Fruit fly (Drosophila melanogaster): Measurements from ENCODE around the gene glec.

The glec gene

DNA sequence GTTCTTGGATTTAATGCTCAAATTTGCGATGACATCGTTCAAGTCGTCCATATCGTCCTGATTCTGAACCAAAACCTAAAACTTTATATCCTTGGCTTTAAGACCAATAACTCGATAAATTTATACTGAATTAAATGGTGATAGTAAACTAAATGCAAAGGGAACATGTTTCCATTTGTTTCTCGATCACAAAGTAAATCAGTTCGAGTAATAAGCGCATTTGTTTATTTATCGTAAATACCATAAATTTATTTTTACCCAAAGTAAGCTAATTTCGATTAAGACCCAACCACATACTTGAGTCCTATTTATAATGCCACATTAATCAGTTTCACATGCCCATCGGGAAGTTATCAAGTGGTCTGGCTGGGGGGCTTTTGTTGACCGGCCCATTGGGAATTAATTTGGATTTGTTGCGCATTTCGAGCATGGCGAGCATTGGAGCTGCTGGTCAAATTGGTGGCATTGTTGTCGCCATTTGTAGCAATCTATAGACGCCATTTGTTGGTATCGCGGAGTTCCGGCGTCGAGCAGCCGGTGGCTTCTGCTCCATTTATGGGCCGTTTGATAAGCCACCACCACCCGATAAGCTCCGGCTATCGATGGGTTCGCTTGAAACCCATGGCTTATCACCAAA, 13.5 kb upstream of the glec start, which contains the start of gene CG31174:
Gene CG31174, minus strand, starts transcription at position 51 of the 637 bp plus-strand sequence.
- TF ChIP-seq usp (GFP tag; optimal IDR thresholded peaks at IDR 0.05), result no peak
- TF ChIP-seq EcR (GFP tag; optimal IDR thresholded peaks at IDR 0.05), result no peak
- TF ChIP-seq Dll (optimal IDR thresholded peaks at IDR 0.05), result no peak
- no peak for TF ChIP-seq pan (optimal IDR thresholded peaks at IDR 0.05)
- no peak for TF ChIP-seq CG8478 (optimal IDR thresholded peaks at IDR 0.05)
- TF ChIP-seq psq (optimal IDR thresholded peaks at IDR 0.05), result no peak

DNA sequence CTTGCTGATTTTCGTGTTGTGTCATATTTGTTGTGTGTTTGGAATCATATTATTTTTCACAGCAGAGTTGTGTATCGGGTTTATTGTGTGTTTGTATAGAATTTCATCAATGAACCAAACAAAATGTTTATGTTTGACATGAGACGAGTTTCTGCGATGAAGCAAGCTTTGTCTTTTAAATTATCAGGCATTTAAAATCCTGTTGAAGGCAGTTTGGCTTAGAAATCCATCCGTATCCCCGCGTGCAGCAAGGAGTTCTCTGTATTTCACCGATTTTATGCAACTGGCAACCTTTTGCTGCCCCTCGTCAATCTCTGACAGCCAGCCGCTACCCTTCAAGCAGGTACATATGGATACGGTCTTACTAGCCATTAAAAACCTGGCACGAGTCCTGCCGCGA, 11.8 kb upstream of the glec start, which contains the start of the genes CG6569 and Cby:
Gene CG6569, minus strand, starts transcription at position 101 of the 400 bp plus-strand sequence.
Gene Cby, plus strand, starts transcription at position 185 of the 400 bp plus-strand sequence.
- TF ChIP-seq psq (optimal IDR thresholded peaks at IDR 0.05) (no peak), usp (GFP tag; optimal IDR thresholded peaks at IDR 0.05) (no peak), Dll (optimal IDR thresholded peaks at IDR 0.05) (no peak), EcR (GFP tag; optimal IDR thresholded peaks at IDR 0.05) (no peak), CG8478 (optimal IDR thresholded peaks at IDR 0.05) (no peak), pan (optimal IDR thresholded peaks at IDR 0.05) (no peak)

DNA sequence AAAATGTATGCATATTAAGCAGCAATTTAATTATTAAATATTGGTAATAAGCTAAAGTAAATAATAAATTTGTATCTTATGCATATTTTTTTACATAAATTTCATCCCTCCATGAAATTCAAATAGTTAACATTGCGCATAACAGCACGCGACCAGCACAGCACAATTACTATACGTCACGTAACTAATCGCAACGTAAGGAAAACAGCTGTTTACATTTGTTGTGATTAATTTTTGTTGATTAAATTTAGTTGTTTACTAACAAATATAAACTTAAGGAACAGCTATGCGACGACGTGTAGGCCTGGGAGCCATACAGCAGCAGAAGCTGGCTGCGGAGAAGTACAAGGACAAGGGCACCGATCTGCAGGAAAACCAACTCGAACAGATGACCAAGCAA, 8.9 kb upstream of the glec start, which contains the start of gene lsn:
Gene lsn, plus strand, starts transcription at position 177 of the 400 bp plus-strand sequence.
- TF ChIP-seq CG8478 (optimal IDR thresholded peaks at IDR 0.05) (no peak), usp (GFP tag; optimal IDR thresholded peaks at IDR 0.05) (no peak), Dll (optimal IDR thresholded peaks at IDR 0.05) (no peak), psq (optimal IDR thresholded peaks at IDR 0.05) (no peak), EcR (GFP tag; optimal IDR thresholded peaks at IDR 0.05) (no peak), pan (optimal IDR thresholded peaks at IDR 0.05) (no peak)

DNA sequence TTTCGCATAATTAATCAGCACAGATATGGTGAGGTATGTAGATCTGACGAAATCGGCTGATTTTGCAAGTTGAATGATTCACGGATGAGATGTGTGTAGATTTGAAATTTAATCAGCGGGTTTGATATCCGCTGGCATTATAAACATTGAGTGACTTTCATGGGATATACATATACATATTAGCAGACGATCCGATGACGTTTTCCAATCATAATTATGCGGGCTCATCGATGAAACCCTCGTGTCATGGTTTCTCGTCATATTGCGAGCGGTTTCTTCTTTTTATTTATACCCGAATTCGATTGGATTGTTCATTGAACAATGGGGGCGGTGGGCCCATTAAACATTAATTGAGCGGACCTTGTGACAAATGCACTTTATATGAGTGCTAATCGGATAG, 8.4 kb upstream of the glec start:
- no peak for TF ChIP-seq EcR (GFP tag; optimal IDR thresholded peaks at IDR 0.05)
- no peak for TF ChIP-seq pan (optimal IDR thresholded peaks at IDR 0.05)
- no peak for TF ChIP-seq Dll (optimal IDR thresholded peaks at IDR 0.05)
- no peak for TF ChIP-seq CG8478 (optimal IDR thresholded peaks at IDR 0.05)
- no peak for TF ChIP-seq psq (optimal IDR thresholded peaks at IDR 0.05)
- TF ChIP-seq usp (GFP tag; optimal IDR thresholded peaks at IDR 0.05), result no peak

DNA sequence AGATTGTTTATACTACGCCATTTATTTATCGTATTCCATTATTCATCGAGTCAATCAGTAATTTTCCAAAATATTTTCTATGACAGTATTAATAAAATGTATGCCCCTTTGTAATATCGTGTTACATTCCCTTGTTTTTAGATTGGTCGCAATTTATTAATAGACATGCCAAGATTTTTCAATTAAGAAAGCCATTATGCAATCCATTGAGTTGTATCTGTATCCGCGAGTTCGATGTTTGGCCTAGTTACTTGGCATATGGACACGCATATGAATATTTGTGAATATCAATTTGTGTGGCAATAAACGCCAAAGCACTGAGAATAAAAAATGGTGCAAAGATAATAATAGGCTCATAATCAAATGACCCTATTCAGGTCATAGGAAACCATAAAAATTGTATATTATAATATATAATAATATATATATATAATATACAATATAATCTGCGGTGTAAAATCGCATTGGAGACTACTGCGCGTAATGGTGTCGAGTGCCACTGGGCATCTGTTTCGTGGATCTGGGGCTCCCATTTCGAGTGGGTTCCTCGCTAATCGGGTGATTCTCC, 7.8 kb upstream of the glec start:
- TF ChIP-seq pan (optimal IDR thresholded peaks at IDR 0.05), result no peak
- TF ChIP-seq Dll (optimal IDR thresholded peaks at IDR 0.05), result no peak
- no peak for TF ChIP-seq psq (optimal IDR thresholded peaks at IDR 0.05)
- no peak for TF ChIP-seq usp (GFP tag; optimal IDR thresholded peaks at IDR 0.05)
- TF ChIP-seq EcR (GFP tag; optimal IDR thresholded peaks at IDR 0.05), result no peak
- TF ChIP-seq CG8478 (optimal IDR thresholded peaks at IDR 0.05), result no peak

DNA sequence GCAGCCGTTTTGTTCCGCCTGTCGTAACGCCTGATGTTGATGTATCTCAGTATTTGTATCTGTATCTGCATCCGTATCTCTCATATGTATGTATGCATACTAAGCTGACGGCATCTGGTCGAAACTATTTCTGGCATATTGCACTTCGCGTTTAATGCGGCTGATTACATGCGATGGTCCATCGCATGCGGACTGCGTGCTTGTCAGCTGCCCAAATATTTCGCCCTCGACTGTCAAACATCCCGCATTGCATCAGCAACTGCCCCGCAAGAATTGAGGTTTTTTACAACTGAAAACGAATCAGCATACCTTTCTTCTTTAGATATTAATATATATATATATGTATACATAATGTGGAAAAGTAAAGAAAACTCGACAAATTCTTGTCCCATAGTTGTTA, 6.8 kb upstream of the glec start:
- TF ChIP-seq usp (GFP tag; optimal IDR thresholded peaks at IDR 0.05), result no peak
- TF ChIP-seq psq (optimal IDR thresholded peaks at IDR 0.05), result no peak
- TF ChIP-seq Dll (optimal IDR thresholded peaks at IDR 0.05), result no peak
- no peak for TF ChIP-seq CG8478 (optimal IDR thresholded peaks at IDR 0.05)
- no peak for TF ChIP-seq EcR (GFP tag; optimal IDR thresholded peaks at IDR 0.05)
- no peak for TF ChIP-seq pan (optimal IDR thresholded peaks at IDR 0.05)

DNA sequence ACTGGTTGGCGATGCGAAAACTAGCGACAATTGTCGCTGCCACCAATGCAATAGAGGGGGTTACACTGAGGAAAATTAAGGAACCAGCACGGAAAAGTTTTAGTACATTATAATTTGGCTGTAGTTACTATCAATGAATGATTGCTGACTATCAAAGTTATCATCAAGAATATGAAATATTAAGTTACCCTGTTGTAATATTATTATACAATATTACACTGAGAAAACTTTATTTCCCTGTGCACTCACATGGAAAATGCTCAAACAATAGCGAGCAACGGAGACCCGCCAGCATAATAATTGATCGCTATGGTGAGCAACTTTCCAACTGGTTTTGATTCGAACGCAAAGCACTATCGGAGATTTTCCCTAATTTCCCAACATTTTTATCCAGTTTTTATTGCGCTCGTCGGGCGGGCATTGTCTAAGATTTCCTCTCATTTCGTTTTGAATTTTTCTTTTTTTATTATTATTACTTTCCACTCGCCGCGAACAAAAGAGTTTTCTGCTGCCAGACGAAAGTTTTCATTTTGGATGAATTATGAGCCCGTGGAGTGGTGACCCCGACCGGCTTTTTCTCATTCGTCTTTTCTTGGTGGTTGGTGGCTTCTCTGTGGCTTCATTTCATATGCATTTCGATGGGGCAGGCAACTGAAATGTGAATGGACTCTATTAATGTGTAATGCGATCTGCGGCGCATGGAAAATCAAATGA, 6.2 kb upstream of the glec start:
- no peak for TF ChIP-seq pan (optimal IDR thresholded peaks at IDR 0.05)
- no peak for TF ChIP-seq EcR (GFP tag; optimal IDR thresholded peaks at IDR 0.05)
- no peak for TF ChIP-seq psq (optimal IDR thresholded peaks at IDR 0.05)
- TF ChIP-seq Dll (optimal IDR thresholded peaks at IDR 0.05), result no peak
- TF ChIP-seq CG8478 (optimal IDR thresholded peaks at IDR 0.05), result no peak
- TF ChIP-seq usp (GFP tag; optimal IDR thresholded peaks at IDR 0.05), result no peak

DNA sequence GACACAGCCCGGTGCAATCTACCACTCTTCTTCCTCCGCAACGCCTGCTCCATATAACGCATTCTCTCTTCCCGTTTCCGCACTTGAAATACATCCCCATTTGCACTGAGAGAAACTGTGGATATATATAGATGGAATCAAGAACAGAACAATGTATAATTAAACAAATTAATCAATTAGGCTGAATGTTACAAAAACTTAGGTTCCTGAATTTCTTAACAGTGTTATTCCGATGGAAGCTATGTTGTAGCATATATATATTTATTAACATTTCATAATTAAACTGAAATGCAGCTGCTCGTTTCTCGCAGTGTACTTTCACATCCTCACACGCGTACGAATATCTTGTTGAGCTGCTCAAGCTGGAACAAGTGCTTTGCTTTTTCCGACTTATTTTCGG, 3.4 kb upstream of the glec start:
- TF ChIP-seq EcR (GFP tag; optimal IDR thresholded peaks at IDR 0.05) (no peak), psq (optimal IDR thresholded peaks at IDR 0.05) (no peak), CG8478 (optimal IDR thresholded peaks at IDR 0.05) (no peak), usp (GFP tag; optimal IDR thresholded peaks at IDR 0.05) (no peak), pan (optimal IDR thresholded peaks at IDR 0.05) (no peak), Dll (optimal IDR thresholded peaks at IDR 0.05) (no peak)

DNA sequence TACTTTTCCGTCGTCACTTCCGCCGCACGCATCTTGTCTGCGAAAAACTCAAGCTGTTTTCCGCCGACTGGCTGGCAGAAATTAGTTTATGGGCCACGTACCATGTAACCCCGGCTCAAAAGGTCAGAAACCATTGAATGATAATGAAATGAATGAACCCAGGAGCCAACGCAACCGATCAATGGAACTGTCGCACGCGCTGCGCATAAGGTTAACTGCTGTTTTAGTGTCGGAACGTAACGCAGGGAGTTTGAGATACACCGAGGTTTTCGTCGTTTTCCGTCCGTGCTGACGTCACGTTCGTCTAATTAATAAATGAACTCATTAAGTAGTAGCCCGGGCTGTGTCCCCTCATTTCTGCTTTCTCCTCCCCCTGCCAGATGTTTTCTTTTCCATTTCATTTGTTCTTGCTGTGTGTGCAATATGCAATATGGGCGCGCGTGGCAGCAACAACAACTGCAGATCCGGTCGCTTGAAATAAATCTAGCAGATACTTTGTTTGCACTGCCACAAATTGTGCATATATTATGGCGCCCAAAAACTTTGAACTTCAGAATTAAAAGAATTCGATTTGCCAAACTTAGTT, 2.3 kb upstream of the glec start:
- TF ChIP-seq usp (GFP tag; optimal IDR thresholded peaks at IDR 0.05) (no peak), psq (optimal IDR thresholded peaks at IDR 0.05) (no peak), EcR (GFP tag; optimal IDR thresholded peaks at IDR 0.05) (no peak), Dll (optimal IDR thresholded peaks at IDR 0.05) (no peak), CG8478 (optimal IDR thresholded peaks at IDR 0.05) (no peak), pan (optimal IDR thresholded peaks at IDR 0.05) (no peak)

DNA sequence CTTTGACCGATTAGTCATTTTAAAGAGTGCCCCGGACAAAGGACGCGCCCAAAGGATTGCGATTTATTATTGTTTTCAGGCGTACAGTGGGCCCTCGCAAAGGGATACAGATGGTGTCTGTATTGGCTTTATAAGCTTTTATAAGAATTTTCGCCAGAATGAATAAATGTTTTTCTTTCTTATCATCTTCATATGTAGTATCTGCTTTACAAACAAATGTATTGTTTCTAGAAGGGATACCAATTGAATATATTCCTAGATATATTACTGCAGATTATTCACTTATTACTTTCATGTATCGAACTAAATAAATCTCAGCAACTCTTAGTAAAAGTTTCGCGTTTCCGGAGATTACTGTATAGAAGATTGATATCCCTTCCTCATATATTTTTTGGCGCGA, 1.4 kb upstream of the glec start:
- TF ChIP-seq usp (GFP tag; optimal IDR thresholded peaks at IDR 0.05) (no peak), psq (optimal IDR thresholded peaks at IDR 0.05) (no peak), EcR (GFP tag; optimal IDR thresholded peaks at IDR 0.05) (no peak), CG8478 (optimal IDR thresholded peaks at IDR 0.05) (no peak), Dll (optimal IDR thresholded peaks at IDR 0.05) (no peak), pan (optimal IDR thresholded peaks at IDR 0.05) (no peak)

DNA sequence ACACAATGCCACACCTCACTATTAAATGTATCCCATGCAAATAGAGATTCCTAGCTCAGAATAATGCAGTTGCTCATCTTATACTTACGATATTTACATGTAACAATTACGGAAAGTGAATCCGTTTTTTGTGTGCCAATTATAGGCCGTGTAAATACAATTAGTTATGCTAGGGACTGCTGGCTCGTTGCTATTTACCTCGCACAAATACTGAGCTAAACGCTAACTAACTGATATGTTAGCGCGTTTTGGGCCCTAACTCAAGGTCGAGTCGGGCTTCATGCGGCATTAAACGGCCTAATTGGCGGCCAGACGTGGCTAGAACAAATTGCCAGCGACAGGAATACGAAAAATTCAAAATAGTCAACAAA, 792 bp upstream of the glec start:
- TF ChIP-seq pan (optimal IDR thresholded peaks at IDR 0.05) (no peak), EcR (GFP tag; optimal IDR thresholded peaks at IDR 0.05) (no peak), Dll (optimal IDR thresholded peaks at IDR 0.05) (no peak), psq (optimal IDR thresholded peaks at IDR 0.05) (no peak), CG8478 (optimal IDR thresholded peaks at IDR 0.05) (no peak), usp (GFP tag; optimal IDR thresholded peaks at IDR 0.05) (no peak)
